Worm (Caenorhabditis elegans) whole organism, L2 larva: ENCODE data around the gene dos-2.

Experiments used
- F13H6.1 ChIP-seq: sonication (generic microtip); optimal IDR thresholded peaks from 2 replicates; lab custom pipeline; 2016; ENCODE audit warnings: missing genetic modification characterization, missing compliant biosample characterization
- R02D3.7 ChIP-seq: fragments of 150-350 bp; optimal IDR thresholded peaks from 2 replicates; lab custom pipeline; 2014; ENCODE audit warnings: missing biosample characterization, missing genetic modification characterization
- alr-1 ChIP-seq: fragments of 150-350 bp; optimal IDR thresholded peaks from 2 replicates; lab custom pipeline; 2014; ENCODE audit warnings: missing biosample characterization, missing genetic modification characterization
- egl-27 ChIP-seq: sonication (generic microtip); optimal IDR thresholded peaks from 3 replicates; lab custom pipeline; 2017; ENCODE audit warnings: missing biosample characterization, missing genetic modification reagents, missing genetic modification characterization
- lsy-2 ChIP-seq, 2 experiments: fragments of 150-350 bp in 1 of 2; sonication (generic microtip) in 1 of 2; optimal IDR thresholded peaks; 2 replicates each; lab custom pipeline; 2014 to 2017; ENCODE audit warnings: missing biosample characterization in 2 of 2, missing genetic modification characterization in 2 of 2
- mbf-1 ChIP-seq: sonication (generic microtip); optimal IDR thresholded peaks from 2 replicates; lab custom pipeline; 2017; ENCODE audit warnings: missing biosample characterization, missing genetic modification characterization
- nhr-129 ChIP-seq: fragments of 150-350 bp; optimal IDR thresholded peaks from 2 replicates; lab custom pipeline; 2014; ENCODE audit warnings: missing biosample characterization, missing genetic modification characterization

The dos-2 gene

DNA sequence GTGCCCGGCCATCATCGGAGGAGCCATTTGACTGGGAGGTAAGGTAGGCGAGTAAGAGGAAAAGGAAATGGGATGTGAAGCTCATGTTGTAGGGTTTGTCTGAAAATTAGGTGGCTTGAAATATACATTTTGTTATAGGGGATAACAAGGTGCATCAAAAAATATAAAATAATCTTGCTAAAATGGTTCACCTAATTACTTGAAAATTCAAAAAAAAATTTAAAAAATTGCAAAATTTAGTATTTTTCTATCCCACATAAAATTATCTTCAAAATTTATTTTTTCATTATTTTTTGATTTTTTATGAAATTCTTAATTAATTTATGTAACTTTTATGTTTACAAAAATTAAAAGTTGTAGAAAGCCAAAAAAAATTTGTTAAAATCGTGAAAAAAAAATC is 42.6 kb downstream of the dos-2 start, which contains the start of gene K07D4.6:
Gene K07D4.6, minus strand, starts transcription at position 101 of the 400 bp plus-strand sequence.
- TF ChIP-seq mbf-1 (tag; lab: Kevin White, UChicago) = no peak

DNA sequence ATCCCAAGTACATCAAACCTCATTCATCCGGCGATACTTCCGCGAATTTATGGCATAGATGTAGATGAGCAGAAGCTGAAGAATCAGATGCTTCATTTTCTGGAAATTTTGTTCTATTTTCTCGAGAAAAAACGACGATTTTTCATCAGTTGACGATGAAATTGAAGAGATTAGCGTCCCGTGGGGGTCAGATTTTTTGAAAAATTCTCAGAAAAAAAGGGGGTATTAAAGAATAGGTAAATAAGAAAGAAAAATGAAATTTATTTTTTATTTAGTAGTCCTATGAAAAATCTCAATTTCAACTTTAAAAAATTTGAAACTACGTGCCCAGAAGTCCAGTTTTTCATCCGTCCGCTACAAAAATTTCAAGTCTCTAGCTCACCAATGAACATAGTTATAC is 49.4 kb downstream of the dos-2 start, which contains the start of gene K07D4.5:
Gene K07D4.5, minus strand, starts transcription at position 101 of the 400 bp plus-strand sequence.
- TF ChIP-seq nhr-129 (tag; lab: Kevin White, UChicago) (no peak), egl-27 (tag; lab: Kevin White, UChicago) (no peak), alr-1 (tag; lab: Kevin White, UChicago) (no peak), lsy-2 (tag; optimal IDR thresholded peaks at IDR 0.05; lab: Kevin White, UChicago) (no peak), R02D3.7 (tag; lab: Kevin White, UChicago) (no peak), F13H6.1 (tag; lab: Kevin White, UChicago) (no peak)
